Worm (Caenorhabditis elegans): ENCODE results near the gene str-135.

ce11 chrV:8245457-8245856 is 35.2 kb downstream of the str-135 start, which contains the start of gene C16D9.5:
- TF ChIP-seq bed-2 (GFP tag; IDR thresholded peaks at IDR 0.05): no peak
- no peak for TF ChIP-seq nhr-90 (tag; optimal IDR thresholded peaks at IDR 0.05)
- no peak for TF ChIP-seq mcd-1 (GFP tag; IDR thresholded peaks at IDR 0.05)
- TF ChIP-seq akir-1 (GFP tag; optimal IDR thresholded peaks at IDR 0.05): no peak
- TF ChIP-seq unc-62 (GFP tag; optimal IDR thresholded peaks at IDR 0.05): no peak
- TF ChIP-seq cebp-2 (GFP tag; IDR thresholded peaks at IDR 0.05): no peak
- no peak for TF ChIP-seq efl-1 (GFP tag; optimal IDR thresholded peaks at IDR 0.05)
- TF ChIP-seq dox-1 (GFP tag; IDR thresholded peaks at IDR 0.05): no peak
- TF ChIP-seq lin-35 (GFP tag; optimal IDR thresholded peaks at IDR 0.05): no peak
- TF ChIP-seq hlh-26 (GFP tag; conservative IDR thresholded peaks at IDR 0.05): no peak

All from whole organism, young adult.